Fruit fly (Drosophila melanogaster): ENCODE results near the gene aus.

Gene aus

DNA sequence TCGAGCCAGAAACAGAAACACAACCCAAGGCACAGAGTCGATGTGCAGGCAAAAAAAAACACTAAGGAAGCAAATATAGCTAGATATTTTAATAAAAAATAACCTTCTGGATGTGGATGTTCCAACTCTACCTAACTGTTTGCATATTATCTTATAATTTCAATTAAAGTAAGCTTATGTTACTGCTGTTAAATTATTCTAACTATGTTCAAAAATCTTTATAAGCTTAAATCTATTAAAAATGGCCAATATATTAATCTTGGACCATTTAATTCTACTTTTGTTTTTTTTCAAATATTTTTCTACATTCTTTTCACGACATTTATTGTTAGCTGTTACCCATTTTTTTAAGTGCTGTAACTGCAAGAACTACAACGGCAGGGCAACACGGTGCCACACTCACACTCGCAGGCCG is 10.4 kb downstream of the aus start (continued):
- TF ChIP-seq CG31365 (tag; optimal IDR thresholded peaks at IDR 0.05) (no peak), Vsx1 (GFP tag; optimal IDR thresholded peaks at IDR 0.05) (peak; percentile 1), CG17802 (tag; optimal IDR thresholded peaks at IDR 0.05) (no peak), CG32772 (GFP tag; IDR thresholded peaks at IDR 0.05) (peak; percentile 40; the same call in 1 of the 2 replicates), cwo (GFP tag; optimal IDR thresholded peaks at IDR 0.05) (peak; percentile 47), zfh2 (GFP tag; optimal IDR thresholded peaks at IDR 0.05) (no peak), NC2α (GFP tag; optimal IDR thresholded peaks at IDR 0.05) (no peak), ab (GFP tag; optimal IDR thresholded peaks at IDR 0.05) (no peak), HHEX (GFP tag; optimal IDR thresholded peaks at IDR 0.05) (peak; percentile 44), CG14667 (GFP tag; IDR thresholded peaks at IDR 0.05) (peak; percentile 44; the same call in 1 of the 2 replicates), btn (GFP tag; optimal IDR thresholded peaks at IDR 0.05) (no peak), CG32532 (GFP tag; IDR thresholded peaks at IDR 0.05) (no peak), dpn (GFP tag; optimal IDR thresholded peaks at IDR 0.05) (peak in 1 of 2 experiments; percentile 25), ato (GFP tag; IDR thresholded peaks at IDR 0.05; ENCODE audit: partially characterized antibody) (no peak), CG33557 (GFP tag; optimal IDR thresholded peaks at IDR 0.05) (no peak), CG4617 (GFP tag; optimal IDR thresholded peaks at IDR 0.05; ENCODE audit: borderline replicate concordance) (no peak), CG12769 (tag; optimal IDR thresholded peaks at IDR 0.05) (no peak), CG8359 (GFP tag; optimal IDR thresholded peaks at IDR 0.05; ENCODE audit: borderline replicate concordance) (no peak), bowl (GFP tag; IDR thresholded peaks at IDR 0.05) (no peak), BtbVII (GFP tag; optimal IDR thresholded peaks at IDR 0.05) (peak; percentile 52), CG3847 (GFP tag; IDR thresholded peaks at IDR 0.05) (peak; percentile 18; the same call in 1 of the 2 replicates), CG14860 (GFP tag; IDR thresholded peaks at IDR 0.05; ENCODE audit: partially characterized antibody) (no peak), CG8765 (GFP tag; IDR thresholded peaks at IDR 0.05) (no peak)

DNA sequence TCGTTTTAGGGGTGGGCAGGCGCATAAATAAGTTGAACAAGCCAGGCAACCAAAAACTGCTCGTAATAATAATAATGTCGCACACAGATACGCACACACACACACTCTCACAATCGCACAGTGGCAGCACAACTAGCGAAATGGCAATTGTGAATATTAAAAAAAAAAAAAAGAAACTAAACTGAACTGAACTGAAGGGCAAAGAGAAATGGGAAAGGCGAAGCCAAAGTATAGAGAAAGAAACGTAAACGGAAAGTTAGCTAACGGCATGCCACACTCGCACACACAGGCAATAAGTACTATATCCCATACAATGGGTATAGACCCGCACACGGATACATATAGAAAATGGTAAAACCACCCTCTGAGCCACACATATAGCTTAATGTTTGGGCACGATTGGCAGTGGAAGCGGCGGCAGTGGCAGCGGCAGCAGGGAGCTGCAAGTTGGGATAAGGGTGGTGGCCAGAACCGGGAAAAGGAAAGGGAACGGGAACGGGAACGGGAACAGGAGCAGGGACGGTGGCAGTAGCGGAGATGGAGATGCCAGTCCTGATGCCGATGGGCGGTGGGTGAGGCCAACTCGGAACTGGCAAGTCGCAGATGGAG is 11.0 kb downstream of the aus start:
- TF ChIP-seq CG18599 (GFP tag; optimal IDR thresholded peaks at IDR 0.05) (peak; percentile 56), Deaf1 (tag; optimal IDR thresholded peaks at IDR 0.05) (peak; percentile 41), CG6683 (GFP tag; optimal IDR thresholded peaks at IDR 0.05) (no peak), sqz (GFP tag; optimal IDR thresholded peaks at IDR 0.05) (peak; percentile 57), CG13894 (tag; optimal IDR thresholded peaks at IDR 0.05) (peak; percentile 95), CG15514 (GFP tag; optimal IDR thresholded peaks at IDR 0.05) (peak; percentile 23), Oli (tag; optimal IDR thresholded peaks at IDR 0.05) (no peak), CG2712 (tag; optimal IDR thresholded peaks at IDR 0.05) (peak; percentile 21), nerfin-1 (tag; optimal IDR thresholded peaks at IDR 0.05) (peak; percentile 73), sug (tag; optimal IDR thresholded peaks at IDR 0.05) (no peak), CG32767 (GFP tag; IDR thresholded peaks at IDR 0.05) (peak; percentile 53; the same call in 1 of the 2 replicates), crol (GFP tag; IDR thresholded peaks at IDR 0.05) (peak; percentile 81), Med (GFP tag) (peak; percentile 15), abd-A (tag; optimal IDR thresholded peaks at IDR 0.05) (peak; percentile 96), CG9932 (GFP tag; IDR thresholded peaks at IDR 0.05) (no peak), CG7963 (GFP tag; IDR thresholded peaks at IDR 0.05; ENCODE audit: partially characterized antibody) (0 out of 3 replicates have a peak, but pooled peaks have one; percentile 21), scrt (GFP tag; optimal IDR thresholded peaks at IDR 0.05) (peak; percentile 3), pros (GFP tag; optimal IDR thresholded peaks at IDR 0.05) (peak; percentile 92), CG10543 (GFP tag; optimal IDR thresholded peaks at IDR 0.05) (peak; percentile 6), Rfx (GFP tag; IDR thresholded peaks at IDR 0.05) (no peak), cg (GFP tag; optimal IDR thresholded peaks at IDR 0.05) (peak; percentile 58), CG17359 (tag; optimal IDR thresholded peaks at IDR 0.05) (peak; percentile 12), row (GFP tag; IDR thresholded peaks at IDR 0.05) (peak; percentile 46; the same call in 1 of the 3 replicates), zfh1 (GFP tag; IDR thresholded peaks at IDR 0.05) (0 out of 3 replicates have a peak, but pooled peaks have one; percentile 11), CG2199 (GFP tag; IDR thresholded peaks at IDR 0.05) (peak; percentile 60; the same call in 1 of the 3 replicates)

Data from whole organism, embryonic.